Fruit fly (Drosophila melanogaster) whole organism, embryonic: ENCODE results near the gene Ets97D.

ENCODE experiments used
- Asciz ChIP-seq: fragments of 200-800 bp; sonication (Bioruptor generic); optimal IDR thresholded peaks from 2 replicates; lab custom pipeline; 2017; ENCODE audit warnings: missing biosample characterization, mild to moderate bottlenecking, missing genetic modification characterization, missing genetic modification reagents
- C15 ChIP-seq: fragments of 200-800 bp; sonication (Bioruptor generic); IDR thresholded peaks from 3 replicates; pipeline ENCODE4 v1.3.6; 2022; ENCODE audit warnings: missing biosample characterization, missing genetic modification characterization
- CG10431 ChIP-seq: fragments of 200-800 bp; sonication (Bioruptor generic); optimal IDR thresholded peaks from 3 replicates; lab custom pipeline; 2018; ENCODE audit warnings: missing biosample characterization, mild to moderate bottlenecking, missing genetic modification characterization
- CG10979 ChIP-seq: fragments of 200-800 bp; sonication (Bioruptor generic); optimal IDR thresholded peaks from 2 replicates; lab custom pipeline; 2018; ENCODE audit warnings: missing biosample characterization, mild to moderate bottlenecking, missing genetic modification characterization, moderate library complexity
- CG11723 ChIP-seq: fragments of 200-800 bp; sonication (Bioruptor generic); optimal IDR thresholded peaks from 2 replicates; lab custom pipeline; 2017; ENCODE audit warnings: missing biosample characterization, mild to moderate bottlenecking, missing genetic modification characterization
- CG1233 ChIP-seq: fragments of 200-800 bp; sonication (Bioruptor generic); optimal IDR thresholded peaks from 4 replicates; lab custom pipeline; 2018; ENCODE audit warnings: missing biosample characterization, mild to moderate bottlenecking, missing genetic modification characterization
- CG12659 ChIP-seq: fragments of 200-800 bp; sonication (Bioruptor generic); optimal IDR thresholded peaks from 3 replicates; lab custom pipeline; 2017; ENCODE audit warnings: mild to moderate bottlenecking, missing biosample characterization, missing genetic modification reagents, missing genetic modification characterization
- CG14050 ChIP-seq: fragments of 200-800 bp; sonication (Bioruptor generic); IDR thresholded peaks from 3 replicates; pipeline ENCODE4 v1.3.6; 2022; ENCODE audit warnings: missing biosample characterization, missing genetic modification characterization
- CG14860 ChIP-seq: fragments of 200-800 bp; sonication (Bioruptor generic); IDR thresholded peaks from 3 replicates; pipeline ENCODE4 v1.3.6; 2022; ENCODE audit warnings: missing biosample characterization, missing genetic modification characterization; ENCODE audit not compliant: partially characterized antibody
- CG1603 ChIP-seq: fragments of 200-800 bp; sonication (Bioruptor generic); optimal IDR thresholded peaks from 2 replicates; lab custom pipeline; 2019; ENCODE audit warnings: missing biosample characterization, mild to moderate bottlenecking, missing genetic modification characterization, moderate library complexity
- CG16815 ChIP-seq: fragments of 200-800 bp; sonication (Bioruptor generic); optimal IDR thresholded peaks from 3 replicates; lab custom pipeline; 2017; ENCODE audit warnings: missing biosample characterization, mild to moderate bottlenecking, missing genetic modification characterization
- CG1792 ChIP-seq: fragments of 200-800 bp; sonication (Bioruptor generic); optimal IDR thresholded peaks from 2 replicates; lab custom pipeline; 2016; ENCODE audit warnings: missing biosample characterization, missing genetic modification characterization
- CG18476 ChIP-seq: fragments of 200-800 bp; sonication (Bioruptor generic); optimal IDR thresholded peaks from 2 replicates; lab custom pipeline; 2016; ENCODE audit warnings: missing biosample characterization, mild to moderate bottlenecking, missing genetic modification characterization
- CG2129 ChIP-seq: fragments of 200-800 bp; sonication (Bioruptor generic); IDR thresholded peaks from 2 replicates; pipeline ENCODE4 v1.3.6; 2022; ENCODE audit warnings: missing biosample characterization, missing genetic modification characterization; ENCODE audit not compliant: partially characterized antibody
- CG2199 ChIP-seq: fragments of 200-800 bp; sonication (Bioruptor generic); IDR thresholded peaks from 3 replicates; pipeline ENCODE4 v1.3.6; 2022; ENCODE audit warnings: missing biosample characterization, missing genetic modification characterization
- CG31388 ChIP-seq: fragments of 200-800 bp; sonication (Bioruptor generic); optimal IDR thresholded peaks from 2 replicates; lab custom pipeline; 2016; ENCODE audit warnings: missing biosample characterization, missing genetic modification characterization
- CG6272 ChIP-seq: fragments of 200-800 bp; sonication (Bioruptor generic); IDR thresholded peaks from 2 replicates; pipeline ENCODE4 v1.3.6; 2022; ENCODE audit warnings: missing biosample characterization, missing genetic modification characterization
- CG8359 ChIP-seq: fragments of 200-800 bp; sonication (Bioruptor generic); optimal IDR thresholded peaks from 2 replicates; lab custom pipeline; 2017; ENCODE audit warnings: missing biosample characterization, mild to moderate bottlenecking, missing genetic modification characterization, borderline replicate concordance
- CG9437 ChIP-seq: fragments of 200-800 bp; sonication (Bioruptor generic); optimal IDR thresholded peaks from 2 replicates; lab custom pipeline; 2018; ENCODE audit warnings: missing biosample characterization, mild to moderate bottlenecking, missing genetic modification characterization
- CrebB ChIP-seq: fragments of 200-800 bp; sonication (Bioruptor generic); optimal IDR thresholded peaks from 3 replicates; lab custom pipeline; 2018; ENCODE audit warnings: missing biosample characterization, mild to moderate bottlenecking, missing genetic modification characterization
- Doc3 ChIP-seq: fragments of 200-800 bp; sonication (Bioruptor generic); IDR thresholded peaks from 3 replicates; pipeline ENCODE4 v1.3.6; 2022; ENCODE audit warnings: missing biosample characterization, missing genetic modification characterization; ENCODE audit not compliant: partially characterized antibody
- E2f2 ChIP-seq: fragments of 200-800 bp; sonication (Bioruptor generic); IDR thresholded peaks from 2 replicates; pipeline ENCODE4 v1.3.6; 2022; ENCODE audit warnings: missing biosample characterization, missing genetic modification characterization
- Fer1 ChIP-seq: fragments of 200-800 bp; sonication (Bioruptor generic); optimal IDR thresholded peaks from 2 replicates; lab custom pipeline; 2017; ENCODE audit warnings: missing biosample characterization, mild to moderate bottlenecking, missing genetic modification characterization
- HLH4C ChIP-seq: fragments of 200-800 bp; sonication (Bioruptor generic); IDR thresholded peaks from 3 replicates; pipeline ENCODE4 v1.3.6; 2022; ENCODE audit warnings: missing biosample characterization, missing genetic modification characterization; ENCODE audit not compliant: partially characterized antibody
- MBD-R2 ChIP-seq: fragments of 200-800 bp; sonication (Bioruptor generic); IDR thresholded peaks from 2 replicates; pipeline ENCODE4 v1.3.6; 2022; ENCODE audit warnings: missing biosample characterization, missing genetic modification characterization
- MESR4 ChIP-seq: fragments of 200-800 bp; sonication (Bioruptor generic); optimal IDR thresholded peaks from 2 replicates; lab custom pipeline; 2018; ENCODE audit warnings: missing biosample characterization, mild to moderate bottlenecking, missing genetic modification characterization, moderate library complexity
- Mrtf ChIP-seq: fragments of 200-800 bp; sonication (Bioruptor generic); IDR thresholded peaks from 3 replicates; pipeline ENCODE4 v1.3.6; 2022; ENCODE audit warnings: missing biosample characterization, missing genetic modification characterization
- Myb ChIP-seq: fragments of 200-800 bp; sonication (Bioruptor generic); optimal IDR thresholded peaks from 2 replicates; lab custom pipeline; 2016; ENCODE audit warnings: missing biosample characterization, missing genetic modification characterization
- Oaz ChIP-seq: fragments of 200-800 bp; sonication (Bioruptor generic); IDR thresholded peaks from 2 replicates; pipeline ENCODE4 v1.3.6; 2022; ENCODE audit warnings: missing biosample characterization, missing genetic modification characterization
- Sox100B ChIP-seq: fragments of 200-800 bp; sonication (Bioruptor generic); optimal IDR thresholded peaks from 3 replicates; lab custom pipeline; 2018; ENCODE audit warnings: missing biosample characterization, mild to moderate bottlenecking, missing genetic modification characterization
- TFAM ChIP-seq: fragments of 200-800 bp; sonication (Bioruptor generic); optimal IDR thresholded peaks from 2 replicates; lab custom pipeline; 2017; ENCODE audit warnings: missing biosample characterization, missing genetic modification characterization, inconsistent platforms
- ap ChIP-seq: fragments of 200-800 bp; sonication (Bioruptor generic); IDR thresholded peaks from 2 replicates; pipeline ENCODE4 v1.3.6; 2022; ENCODE audit warnings: missing biosample characterization, missing genetic modification characterization
- cg ChIP-seq: fragments of 200-800 bp; sonication (Bioruptor generic); optimal IDR thresholded peaks from 3 replicates; lab custom pipeline; 2019; ENCODE audit warnings: missing biosample characterization, mild to moderate bottlenecking, missing genetic modification characterization, moderate library complexity
- chm ChIP-seq: fragments of 200-800 bp; sonication (Bioruptor generic); IDR thresholded peaks from 2 replicates; pipeline ENCODE4 v1.3.6; 2022; ENCODE audit warnings: missing biosample characterization, missing genetic modification characterization
- dm ChIP-seq: fragments of 200-800 bp; sonication (Bioruptor generic); optimal IDR thresholded peaks from 3 replicates; lab custom pipeline; 2016; ENCODE audit warnings: missing biosample characterization, missing genetic modification characterization
- dmrt11E ChIP-seq: fragments of 200-800 bp; sonication (Bioruptor generic); optimal IDR thresholded peaks from 3 replicates; lab custom pipeline; 2018; ENCODE audit warnings: missing biosample characterization, mild to moderate bottlenecking, missing genetic modification characterization, moderate library complexity
- gce ChIP-seq: fragments of 200-800 bp; sonication (Bioruptor generic); IDR thresholded peaks from 3 replicates; pipeline ENCODE4 v1.3.6; 2022; ENCODE audit warnings: missing biosample characterization, missing genetic modification characterization
- gsb-n ChIP-seq: fragments of 200-800 bp; sonication (Bioruptor generic); optimal IDR thresholded peaks from 3 replicates; lab custom pipeline; 2018; ENCODE audit warnings: missing biosample characterization, mild to moderate bottlenecking, missing genetic modification characterization
- kay ChIP-seq: fragments of 200-800 bp; sonication (Bioruptor generic); optimal IDR thresholded peaks from 2 replicates; lab custom pipeline; 2016; ENCODE audit warnings: missing biosample characterization, missing genetic modification characterization
- knrl ChIP-seq: fragments of 200-800 bp; sonication (Bioruptor generic); IDR thresholded peaks from 3 replicates; pipeline ENCODE4 v1.3.6; 2022; ENCODE audit warnings: missing biosample characterization, missing genetic modification characterization; ENCODE audit not compliant: partially characterized antibody
- nau ChIP-seq: fragments of 200-800 bp; sonication (Bioruptor generic); optimal IDR thresholded peaks from 3 replicates; lab custom pipeline; 2017; ENCODE audit warnings: missing biosample characterization, mild to moderate bottlenecking, missing genetic modification characterization, missing genetic modification reagents
- nerfin-1 ChIP-seq: fragments of 200-800 bp; sonication (Bioruptor generic); optimal IDR thresholded peaks from 3 replicates; lab custom pipeline; 2019; ENCODE audit warnings: missing biosample characterization, mild to moderate bottlenecking, missing genetic modification characterization, moderate library complexity
- nerfin-2 ChIP-seq: fragments of 200-800 bp; sonication (Bioruptor generic); IDR thresholded peaks from 2 replicates; pipeline ENCODE4 v1.3.6; 2022; ENCODE audit warnings: missing biosample characterization, missing genetic modification characterization; ENCODE audit not compliant: partially characterized antibody
- pita ChIP-seq: fragments of 200-800 bp; sonication (Bioruptor generic); optimal IDR thresholded peaks from 2 replicates; lab custom pipeline; 2017; ENCODE audit warnings: missing biosample characterization, mild to moderate bottlenecking, missing genetic modification characterization
- schlank ChIP-seq: fragments of 200-800 bp; sonication (Bioruptor generic); optimal IDR thresholded peaks from 2 replicates; lab custom pipeline; 2018; ENCODE audit warnings: missing biosample characterization, mild to moderate bottlenecking, missing genetic modification characterization
- seq ChIP-seq: fragments of 200-800 bp; sonication (Bioruptor generic); IDR thresholded peaks from 2 replicates; pipeline ENCODE4 v1.3.6; 2022; ENCODE audit warnings: missing biosample characterization, missing genetic modification characterization
- sima ChIP-seq: fragments of 200-800 bp; sonication (Bioruptor generic); optimal IDR thresholded peaks from 2 replicates; lab custom pipeline; 2016; ENCODE audit warnings: missing biosample characterization, missing genetic modification characterization
- sisA ChIP-seq: fragments of 200-800 bp; sonication (Bioruptor generic); IDR thresholded peaks from 2 replicates; pipeline ENCODE4 v1.3.6; 2022; ENCODE audit warnings: missing biosample characterization, missing genetic modification characterization
- slp2 ChIP-seq: fragments of 200-800 bp; sonication (Bioruptor generic); optimal IDR thresholded peaks from 2 replicates; lab custom pipeline; 2016; ENCODE audit warnings: missing biosample characterization, missing genetic modification characterization
- zfh1 ChIP-seq: fragments of 200-800 bp; sonication (Bioruptor generic); IDR thresholded peaks from 3 replicates; pipeline ENCODE4 v1.3.6; 2022; ENCODE audit warnings: missing biosample characterization, missing genetic modification characterization

The Ets97D gene

dm6 chr3R:26956376-26957062, 43.8 kb upstream of the Ets97D start (continued):
- TF ChIP-seq zfh1 (no peak), TFAM (GFP tag; lab: Kevin White, UChicago) (no peak), ap (GFP tag; lab: Robert Waterston, UW) (no peak), Fer1 (GFP tag; lab: Kevin White, UChicago) (no peak), CG2129 (GFP tag; lab: Robert Waterston, UW) (no peak), CG16815 (no peak), MESR4 (GFP tag; lab: Kevin White, UChicago) (no peak), slp2 (GFP tag; lab: Kevin White, UChicago) (no peak), nerfin-2 (GFP tag; lab: Robert Waterston, UW) (no peak), Asciz (no peak), CG2199 (GFP tag; lab: Robert Waterston, UW) (no peak), CG31388 (GFP tag; lab: Kevin White, UChicago) (no peak), pita (GFP tag; lab: Kevin White, UChicago) (no peak), CG10979 (tag; lab: Kevin White, UChicago) (peak; percentile 3), C15 (GFP tag; lab: Robert Waterston, UW) (no peak), dmrt11E (tag; lab: Kevin White, UChicago) (no peak), seq (GFP tag; lab: Robert Waterston, UW) (0 out of 2 replicates have a peak, but pooled peaks have one; percentile 20), nau (no peak), CrebB (tag; lab: Kevin White, UChicago) (no peak), gsb-n (no peak), HLH4C (no peak), Myb (no peak), CG10431 (no peak), CG12659 (GFP tag; lab: Kevin White, UChicago) (no peak), E2f2 (GFP tag; lab: Robert Waterston, UW) (peak; percentile 21; the same call in 1 of the 2 replicates), CG1792 (no peak), CG18476 (GFP tag; lab: Kevin White, UChicago) (peak; percentile 67), sima (GFP tag; lab: Kevin White, UChicago) (no peak), CG14860 (no peak), CG9437 (GFP tag; lab: Kevin White, UChicago) (peak; percentile 6), gce (GFP tag; lab: Robert Waterston, UW) (no peak), schlank (no peak), CG1233 (GFP tag; lab: Kevin White, UChicago) (peak; percentile 21), knrl (GFP tag; lab: Robert Waterston, UW) (no peak), CG8359 (GFP tag; lab: Kevin White, UChicago) (no peak), nerfin-1 (tag; lab: Kevin White, UChicago) (no peak), chm (no peak), Oaz (no peak), CG11723 (no peak), Mrtf (no peak), dm (GFP tag; lab: Kevin White, UChicago) (no peak), MBD-R2 (GFP tag; lab: Robert Waterston, UW) (no peak), Sox100B (GFP tag; lab: Kevin White, UChicago) (no peak), cg (GFP tag; lab: Kevin White, UChicago) (no peak), CG6272 (GFP tag; lab: Robert Waterston, UW) (0 out of 2 replicates have a peak, but pooled peaks have one; percentile 11), CG1603 (tag; lab: Kevin White, UChicago) (peak; percentile 3), kay (no peak), Doc3 (GFP tag; lab: Robert Waterston, UW) (no peak), sisA (0 out of 2 replicates have a peak, but pooled peaks have one; percentile 16), CG14050 (GFP tag; lab: Robert Waterston, UW) (no peak)
